Worm (Caenorhabditis elegans): ENCODE results near the gene ucr-2.2.

DNA sequence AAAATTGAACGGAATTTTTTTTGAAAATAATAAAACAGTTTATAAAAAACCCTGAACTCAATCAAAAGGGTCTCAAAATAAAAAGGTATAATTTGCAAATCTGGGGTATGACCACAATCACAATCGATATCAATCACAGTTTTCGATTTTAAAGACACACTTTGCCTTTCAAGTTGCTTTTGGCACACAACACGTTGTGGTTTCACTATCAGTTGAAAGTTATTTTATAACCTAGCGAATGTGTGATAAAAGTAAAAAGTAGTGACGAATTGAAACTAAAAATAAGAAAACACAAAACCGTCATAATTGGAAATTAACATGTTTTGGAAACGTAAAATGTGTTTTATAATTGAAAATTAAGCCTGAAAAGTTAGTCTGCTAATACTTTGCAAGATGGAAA, 6.0 kb upstream of the ucr-2.2 start:
- TF ChIP-seq W03F9.2 (tag; optimal IDR thresholded peaks at IDR 0.05) (no peak), him-1 (tag; optimal IDR thresholded peaks at IDR 0.05) (no peak)

All from whole organism, L4/young adult.